Fruit fly (Drosophila melanogaster) whole organism, wandering third instar larva: ENCODE results near the gene CG12170.

Experiments used
- Hr78 ChIP-seq: fragments of >200 bp; optimal IDR thresholded peaks from 2 replicates; lab custom pipeline; 2017; ENCODE audit warnings: missing biosample characterization, missing genetic modification characterization
- rgr ChIP-seq: fragments of 200-800 bp; sonication (Bioruptor generic); optimal IDR thresholded peaks from 3 replicates; lab custom pipeline; 2016; ENCODE audit warnings: missing biosample characterization, mild to moderate bottlenecking, missing genetic modification characterization

- TF ChIP-seq rgr (GFP tag; lab: Kevin White, UChicago) (no peak), Hr78 (GFP tag; lab: Kevin White, UChicago) (no peak)
Observed at dm6 chr3R:5643421-5643820, 6.4 kb downstream of the CG12170 start.
